Worm (Caenorhabditis elegans) whole organism, L3 larva: ENCODE data around the gene C36C9.6.

Source experiments
- ceh-82 ChIP-seq: fragments of 150-350 bp; optimal IDR thresholded peaks from 2 replicates; lab custom pipeline; 2014; ENCODE audit warnings: missing biosample characterization, missing genetic modification characterization
- elt-3 ChIP-seq, 3 experiments: fragments of 150-350 bp in 1 of 3; sonication (generic microtip) in 2 of 3; optimal IDR thresholded peaks; 2 replicates in 2 of 3; 4 replicates in 1 of 3; lab custom pipeline; 2014 to 2017; ENCODE audit warnings: missing biosample characterization in 3 of 3, missing genetic modification characterization in 3 of 3
- fkh-10 ChIP-seq: sonication (generic microtip); optimal IDR thresholded peaks from 2 replicates; lab custom pipeline; 2017; ENCODE audit warnings: missing biosample characterization, missing genetic modification reagents, missing genetic modification characterization
- mdl-1 ChIP-seq: fragments of 150-350 bp; optimal IDR thresholded peaks from 2 replicates; lab custom pipeline; 2014; ENCODE audit warnings: missing biosample characterization, missing genetic modification characterization
- nfya-1 ChIP-seq: sonication (generic microtip); optimal IDR thresholded peaks from 2 replicates; lab custom pipeline; 2017; ENCODE audit warnings: missing genetic modification characterization, mild to moderate bottlenecking, missing compliant biosample characterization, antibody characterized with exemption, moderate library complexity; ENCODE audit not compliant: insufficient read depth
- nhr-11 ChIP-seq: fragments of 150-350 bp; optimal IDR thresholded peaks from 2 replicates; lab custom pipeline; 2014; ENCODE audit warnings: missing biosample characterization, missing genetic modification characterization
- unc-39 ChIP-seq: sonication (generic microtip); optimal IDR thresholded peaks from 4 replicates; lab custom pipeline; 2017; ENCODE audit warnings: missing biosample characterization, missing genetic modification characterization
- unc-62 ChIP-seq: fragments of 150-350 bp; sonication (generic microtip); optimal IDR thresholded peaks from 4 replicates; lab custom pipeline; 2014; ENCODE audit warnings: missing biosample characterization, missing genetic modification reagents, missing genetic modification characterization
- zag-1 ChIP-seq: fragments of 150-350 bp; optimal IDR thresholded peaks from 2 replicates; lab custom pipeline; 2014; ENCODE audit warnings: missing biosample characterization, missing genetic modification characterization

DNA sequence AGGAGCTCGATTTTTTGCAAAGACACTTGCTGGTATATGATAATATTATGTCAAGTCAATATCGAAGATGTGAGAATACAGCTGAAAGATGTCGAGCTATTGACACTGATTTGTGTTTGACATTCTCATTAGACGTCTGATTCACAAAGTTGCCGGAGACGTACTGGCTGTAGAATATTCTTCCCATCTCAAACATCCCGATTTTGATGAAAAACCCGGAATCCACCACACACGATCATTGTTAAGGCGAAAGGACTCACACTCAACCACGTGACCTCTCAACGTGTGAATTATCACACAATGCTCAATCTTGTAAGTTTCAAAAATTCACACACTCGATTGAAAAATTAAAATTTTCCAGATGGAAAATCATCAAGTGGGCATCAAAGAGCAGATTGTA, 45.1 kb upstream of the C36C9.6 start, which contains the start of gene F07G6.12:
- no peak for TF ChIP-seq nfya-1
- no peak for TF ChIP-seq unc-62
- TF ChIP-seq ceh-82, result no peak
- no peak for TF ChIP-seq fkh-10 (GFP tag; lab: Kevin White, UChicago)
- TF ChIP-seq nhr-11 (tag; lab: Kevin White, UChicago), result no peak
- TF ChIP-seq elt-3 (tag; optimal IDR thresholded peaks at IDR 0.05; lab: Kevin White, UChicago), result no peak
- TF ChIP-seq mdl-1 (tag; lab: Kevin White, UChicago), result no peak
- no peak for TF ChIP-seq unc-39 (tag; lab: Kevin White, UChicago)
- no peak for TF ChIP-seq zag-1
